Worm (Caenorhabditis elegans): ENCODE measurements around the gene grl-31.

The grl-31 gene

DNA sequence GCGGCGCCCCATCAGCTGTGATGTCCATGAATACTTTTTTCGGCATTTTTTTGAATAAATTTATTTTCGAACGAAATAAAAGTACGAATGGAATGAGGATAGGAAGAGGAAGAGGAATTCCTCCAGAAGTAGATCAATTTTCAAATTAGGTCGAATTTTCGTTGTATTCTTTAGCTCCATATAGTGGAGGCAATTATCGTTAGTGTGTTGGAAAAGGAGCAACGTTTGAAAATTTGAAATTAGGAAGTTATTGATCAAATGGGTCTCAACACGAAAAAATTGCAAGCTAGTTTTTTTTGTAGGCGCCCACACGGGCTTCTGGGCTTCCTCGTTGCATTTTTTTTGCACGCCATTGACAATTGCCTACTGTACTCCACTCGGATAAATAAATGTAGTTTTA, 34.5 kb upstream of the grl-31 start, which contains the start of gene T22F3.12:
Gene T22F3.12, minus strand, starts transcription at position 101 of the 400 bp plus-strand sequence.
- TF ChIP-seq ZK337.2 (GFP tag; IDR thresholded peaks at IDR 0.05) (no peak), unc-39 (tag; optimal IDR thresholded peaks at IDR 0.05) (no peak), nhr-111 (GFP tag; optimal IDR thresholded peaks at IDR 0.05) (no peak), Y48G9A.11 (GFP tag; IDR thresholded peaks at IDR 0.05) (no peak), nhr-28 (tag; optimal IDR thresholded peaks at IDR 0.05) (no peak), madf-5 (GFP tag; IDR thresholded peaks at IDR 0.05) (no peak), nhr-6 (tag; optimal IDR thresholded peaks at IDR 0.05) (no peak), unc-62 (GFP tag; optimal IDR thresholded peaks at IDR 0.05 in 1 of 2) (no peak), unc-62 (tag; optimal IDR thresholded peaks at IDR 0.05) (no peak)

DNA sequence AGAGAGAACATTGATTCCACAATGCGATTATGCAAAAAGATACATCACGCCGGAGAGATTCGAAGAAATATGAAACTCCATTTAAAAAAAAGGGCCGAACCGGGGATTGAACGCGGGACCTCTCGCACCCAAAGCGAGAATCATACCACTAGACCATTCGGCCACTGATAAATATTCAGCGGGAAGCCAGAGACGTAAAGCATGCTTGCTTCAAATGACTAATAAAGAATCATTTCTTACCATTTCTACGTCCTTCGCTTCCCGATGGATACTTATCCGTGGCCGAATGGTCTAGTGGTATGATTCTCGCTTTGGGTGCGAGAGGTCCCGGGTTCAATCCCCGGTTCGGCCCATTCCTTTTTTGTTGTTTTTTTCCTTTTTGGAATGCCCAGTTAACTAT, 30.6 kb upstream of the grl-31 start:
- peak; percentile 70 for TF ChIP-seq Y48G9A.11 (GFP tag; IDR thresholded peaks at IDR 0.05)
- TF ChIP-seq duxl-1 (tag; optimal IDR thresholded peaks at IDR 0.05; ENCODE audit: poor library complexity) = no peak
- TF ChIP-seq nhr-48 (tag; optimal IDR thresholded peaks at IDR 0.05) = no peak
- no peak for TF ChIP-seq sdz-12 (GFP tag; optimal IDR thresholded peaks at IDR 0.05)
- 0 out of 2 replicates have a peak, but pooled peaks have one; percentile 36 for TF ChIP-seq arid-1 (GFP tag; conservative IDR thresholded peaks at IDR 0.05)
- no peak for TF ChIP-seq nhr-77 (tag; optimal IDR thresholded peaks at IDR 0.05)
- TF ChIP-seq aha-1 (tag) = no peak
- peak in 1 of 2 experiments; percentile 63; a peak in 1 of 4 replicates for TF ChIP-seq madf-5 (GFP tag; IDR thresholded peaks at IDR 0.05)
- peak; percentile 81 for TF ChIP-seq egl-43 (GFP tag; IDR thresholded peaks at IDR 0.05)
- TF ChIP-seq spr-1 (tag; optimal IDR thresholded peaks at IDR 0.05) = no peak
- no peak for TF ChIP-seq F44E2.7 (GFP tag; IDR thresholded peaks at IDR 0.05)
- no peak for TF ChIP-seq lin-39 (tag; optimal IDR thresholded peaks at IDR 0.05)
- TF ChIP-seq ceh-44 (GFP tag; IDR thresholded peaks at IDR 0.05) = 0 out of 2 replicates have a peak, but pooled peaks have one; percentile 7
- TF ChIP-seq nhr-42 (GFP tag; IDR thresholded peaks at IDR 0.05) = 0 out of 2 replicates have a peak, but pooled peaks have one; percentile 24
- no peak for TF ChIP-seq F37D6.2 (tag; optimal IDR thresholded peaks at IDR 0.05)
- TF ChIP-seq mep-1 (tag; optimal IDR thresholded peaks at IDR 0.05) = no peak
- TF ChIP-seq snpc-4 (tag; optimal IDR thresholded peaks at IDR 0.05) = no peak
- no peak for TF ChIP-seq pqm-1 (tag; optimal IDR thresholded peaks at IDR 0.05)
- 0 out of 2 replicates have a peak, but pooled peaks have one; percentile 42 for TF ChIP-seq D1046.2 (GFP tag; IDR thresholded peaks at IDR 0.05)
- TF ChIP-seq daf-12 (tag; optimal IDR thresholded peaks at IDR 0.05) = no peak
- no peak for TF ChIP-seq T20F7.1 (GFP tag; optimal IDR thresholded peaks at IDR 0.05)
- TF ChIP-seq dve-1 (tag; optimal IDR thresholded peaks at IDR 0.05; ENCODE audit: insufficient read depth) = no peak
- no peak for TF ChIP-seq saeg-2 (GFP tag; IDR thresholded peaks at IDR 0.05)
- TF ChIP-seq unc-130 (GFP tag; optimal IDR thresholded peaks at IDR 0.05) = no peak
- TF ChIP-seq madf-9 (GFP tag; conservative IDR thresholded peaks at IDR 0.05) = no peak
- TF ChIP-seq ctbp-1 (GFP tag; IDR thresholded peaks at IDR 0.05) = 0 out of 2 replicates have a peak, but pooled peaks have one; percentile 41
- no peak for TF ChIP-seq skn-1 (tag; optimal IDR thresholded peaks at IDR 0.05)
- no peak for TF ChIP-seq egl-27 (tag; optimal IDR thresholded peaks at IDR 0.05)
- TF ChIP-seq cey-2 (tag; optimal IDR thresholded peaks at IDR 0.05; ENCODE audit: borderline replicate concordance, insufficient read depth) = no peak
- TF ChIP-seq ceh-20 (GFP tag; IDR thresholded peaks at IDR 0.05) = peak; percentile 54; the same call in 1 of the 2 replicates
- TF ChIP-seq F10B5.3 (tag; optimal IDR thresholded peaks at IDR 0.05) = no peak
- no peak for TF ChIP-seq ceh-28 (tag; optimal IDR thresholded peaks at IDR 0.05)
- no peak for TF ChIP-seq lin-29 (GFP tag; IDR thresholded peaks at IDR 0.05)
- TF ChIP-seq Y105C5A.15 (GFP tag; IDR thresholded peaks at IDR 0.05) = 0 out of 2 replicates have a peak, but pooled peaks have one; percentile 18
- TF ChIP-seq lim-7 (GFP tag; IDR thresholded peaks at IDR 0.05) = peak; percentile 75
- no peak for TF ChIP-seq nhr-10 (tag; optimal IDR thresholded peaks at IDR 0.05)
- TF ChIP-seq dmd-8 (GFP tag; IDR thresholded peaks at IDR 0.05) = peak; percentile 84
- 0 out of 2 replicates have a peak, but pooled peaks have one; percentile 17 for TF ChIP-seq php-3 (GFP tag; IDR thresholded peaks at IDR 0.05)
- no peak for TF ChIP-seq ztf-7 (tag; optimal IDR thresholded peaks at IDR 0.05)
- peak; percentile 42 for TF ChIP-seq lin-13 (GFP tag; optimal IDR thresholded peaks at IDR 0.05)
- TF ChIP-seq snpc-1.2 (GFP tag; IDR thresholded peaks at IDR 0.05) = peak; percentile 47; the same call in 1 of the 2 replicates
- no peak for TF ChIP-seq ceh-62 (tag; optimal IDR thresholded peaks at IDR 0.05)
- no peak for TF ChIP-seq hlh-11 (tag; optimal IDR thresholded peaks at IDR 0.05)
